Worm (Caenorhabditis elegans) whole organism, midembryonic: ENCODE measurements around the gene rnf-5.

Experiments
- T22C8.4 ChIP-seq: fragments of 200-800 bp; sonication (Bioruptor generic); IDR thresholded peaks from 2 replicates; pipeline ENCODE4 v1.3.6; 2022; ENCODE audit warnings: missing genetic modification characterization, missing compliant biosample characterization
- cog-1 ChIP-seq: sonication (generic microtip); optimal IDR thresholded peaks from 2 replicates; lab custom pipeline; 2016; ENCODE audit warnings: missing genetic modification characterization, missing compliant biosample characterization
- tab-1 ChIP-seq: fragments of 200-800 bp; sonication (Bioruptor generic); IDR thresholded peaks from 2 replicates; pipeline ENCODE4 v1.3.6; 2022; ENCODE audit warnings: missing genetic modification characterization, missing compliant biosample characterization
- ztf-29 ChIP-seq: fragments of 200-800 bp; sonication (Bioruptor generic); IDR thresholded peaks from 2 replicates; pipeline ENCODE4 v1.3.6; 2022; ENCODE audit warnings: missing genetic modification reagents, missing genetic modification characterization, missing compliant biosample characterization

- TF ChIP-seq T22C8.4 (no peak), ztf-29 (GFP tag; lab: Robert Waterston, UW) (no peak), cog-1 (tag; lab: Kevin White, UChicago) (no peak), tab-1 (GFP tag; lab: Robert Waterston, UW) (no peak)
Measured at ce11 chrIII:4153299-4153698, 13.3 kb downstream of the rnf-5 start, which contains the start of gene glod-4.
